Fruit fly (Drosophila melanogaster) whole organism, wandering third instar larva: ENCODE measurements around the gene JMJD7.

Experiments
- Abd-B ChIP-seq: fragments of >200 bp; optimal IDR thresholded peaks from 2 replicates; lab custom pipeline; 2017; ENCODE audit warnings: missing biosample characterization, missing genetic modification characterization
- HLH106 ChIP-seq: fragments of 200-800 bp; optimal IDR thresholded peaks from 3 replicates; lab custom pipeline; 2019; ENCODE audit warnings: missing biosample characterization, mild to moderate bottlenecking, missing genetic modification characterization, moderate library complexity
- Hr78 ChIP-seq: fragments of >200 bp; optimal IDR thresholded peaks from 2 replicates; lab custom pipeline; 2017; ENCODE audit warnings: missing biosample characterization, missing genetic modification characterization
- Jra ChIP-seq: sonication (Bioruptor generic); optimal IDR thresholded peaks from 2 replicates; lab custom pipeline; 2016; ENCODE audit warnings: missing biosample characterization, missing genetic modification characterization
- Myc ChIP-seq: fragments of >200 bp; optimal IDR thresholded peaks from 2 replicates; lab custom pipeline; 2017
- Vsx2 ChIP-seq: fragments of 200-300, 225-300 bp; sonication (Bioruptor generic); optimal IDR thresholded peaks from 2 replicates; lab custom pipeline; 2018; ENCODE audit warnings: missing biosample characterization, missing genetic modification characterization; ENCODE audit not compliant: partially characterized antibody
- brk ChIP-seq: fragments of 200-800 bp; sonication (Bioruptor generic); optimal IDR thresholded peaks from 2 replicates; lab custom pipeline; 2016; ENCODE audit warnings: missing biosample characterization, mild to moderate bottlenecking, missing genetic modification characterization
- dl ChIP-seq, 2 experiments: fragments of 175-275, 200-275 bp in 1 of 2; fragments of 200-275 bp in 1 of 2; sonication (Bioruptor generic); optimal IDR thresholded peaks; lab custom pipeline; 2018; ENCODE audit warnings: mild to moderate bottlenecking in 2 of 2, missing biosample characterization in 2 of 2, missing genetic modification characterization in 2 of 2, moderate library complexity in 2 of 2; ENCODE audit not compliant: partially characterized antibody in 2 of 2, insufficient read depth in 1 of 2
- fru ChIP-seq: fragments of 200-800 bp; sonication (Bioruptor generic); optimal IDR thresholded peaks from 3 replicates; lab custom pipeline; 2016; ENCODE audit warnings: missing biosample characterization, mild to moderate bottlenecking, missing genetic modification characterization
- h ChIP-seq: fragments of 200-800 bp; sonication (Bioruptor generic); optimal IDR thresholded peaks from 3 replicates; lab custom pipeline; 2016; ENCODE audit warnings: missing biosample characterization, mild to moderate bottlenecking, missing genetic modification characterization
- usp ChIP-seq: fragments of >200 bp; optimal IDR thresholded peaks from 2 replicates; lab custom pipeline; 2017; ENCODE audit warnings: missing biosample characterization, missing genetic modification characterization
- woc ChIP-seq: sonication (Bioruptor generic); optimal IDR thresholded peaks from 2 replicates; lab custom pipeline; 2016; ENCODE audit warnings: missing biosample characterization, mild to moderate bottlenecking, missing genetic modification characterization

DNA sequence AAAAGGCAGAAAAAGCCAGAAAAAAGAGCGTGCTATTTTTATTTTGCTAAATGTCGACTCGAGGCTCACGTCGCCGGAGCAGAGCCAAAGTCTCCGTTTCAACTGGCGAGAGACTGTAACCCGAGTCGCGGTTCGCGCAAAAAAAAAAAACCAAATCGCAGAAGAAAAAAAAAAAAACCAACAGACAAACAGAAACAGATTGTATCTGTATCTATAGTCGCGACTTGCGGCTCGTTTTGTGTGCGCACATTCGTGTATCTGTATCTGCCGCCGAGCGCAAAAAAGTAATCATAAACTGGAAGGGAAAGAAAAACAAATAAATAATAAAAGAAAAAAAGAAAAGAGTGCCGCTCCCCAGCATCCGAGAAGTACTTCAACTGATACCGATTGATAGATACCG lies 45.0 kb upstream of the JMJD7 start:
- TF ChIP-seq usp (GFP tag; lab: Kevin White, UChicago) (no peak), Vsx2 (GFP tag; lab: Kevin White, UChicago) (no peak), HLH106 (no peak), h (GFP tag; lab: Kevin White, UChicago) (no peak), Jra (GFP tag; lab: Kevin White, UChicago) (no peak), Hr78 (GFP tag; lab: Kevin White, UChicago) (no peak), fru (GFP tag; lab: Kevin White, UChicago) (no peak), woc (no peak), Abd-B (GFP tag; lab: Kevin White, UChicago) (no peak), brk (GFP tag; lab: Kevin White, UChicago) (no peak), Myc (lab: Kevin White, UChicago) (no peak), dl (GFP tag; optimal IDR thresholded peaks at IDR 0.05; lab: Kevin White, UChicago; ENCODE audit: insufficient read depth in 1 of 2, partially characterized antibody in 2 of 2) (no peak)
